Worm (Caenorhabditis elegans): ENCODE data around the gene grl-3.
"Not testable (repeated sequence)": the region's sequence is repeated elsewhere in the genome, so short reads cannot be mapped to it uniquely, and the experiment has no call there.

The grl-3 gene

ce11 chrV:11396134-11396533 is 15.2 kb upstream of the grl-3 start, which contains the start of gene nas-18:
nas-18 (plus strand) TSS chrV:11396434.
- TF ChIP-seq ceh-2, pha-2, ttx-3 (tag; optimal IDR thresholded peaks at IDR 0.05): not testable (repeated sequence)

- no peak for TF ChIP-seq fkh-10 (GFP tag; optimal IDR thresholded peaks at IDR 0.05)
- no peak for TF ChIP-seq madf-2 (tag; optimal IDR thresholded peaks at IDR 0.05)
- no peak for TF ChIP-seq pat-9 (tag; optimal IDR thresholded peaks at IDR 0.05)
- no peak for TF ChIP-seq hlh-6 (tag; optimal IDR thresholded peaks at IDR 0.05)
- no peak for TF ChIP-seq sox-4 (tag; optimal IDR thresholded peaks at IDR 0.05)
- TF ChIP-seq nfya-1 (tag; optimal IDR thresholded peaks at IDR 0.05): no peak
- TF ChIP-seq elt-2 (tag; optimal IDR thresholded peaks at IDR 0.05): no peak
- no peak for TF ChIP-seq sdc-2 (tag; optimal IDR thresholded peaks at IDR 0.05)
- TF ChIP-seq fkh-6 (tag; optimal IDR thresholded peaks at IDR 0.05): no peak
- no peak for TF ChIP-seq nhr-232 (tag; optimal IDR thresholded peaks at IDR 0.05)
- TF ChIP-seq syd-9 (tag; optimal IDR thresholded peaks at IDR 0.05): no peak
- TF ChIP-seq ceh-19 (GFP tag; optimal IDR thresholded peaks at IDR 0.05): no peak
- no peak for TF ChIP-seq ceh-9 (tag; optimal IDR thresholded peaks at IDR 0.05)
- no peak for TF ChIP-seq ceh-18 (tag; optimal IDR thresholded peaks at IDR 0.05)
- TF ChIP-seq ttx-3 (tag; optimal IDR thresholded peaks at IDR 0.05): no peak
- no peak for TF ChIP-seq tbx-2 (tag; optimal IDR thresholded peaks at IDR 0.05)
- no peak for TF ChIP-seq K09A11.1 (tag; optimal IDR thresholded peaks at IDR 0.05; ENCODE audit: insufficient read depth)
- no peak for TF ChIP-seq fax-1 (tag; optimal IDR thresholded peaks at IDR 0.05)
Measured at ce11 chrV:11398616-11399015, 12.7 kb upstream of the grl-3 start, which contains the start of gene nas-17. nas-17 (plus strand) TSS chrV:11398916.

ce11 chrV:11402610-11403009 is 8.7 kb upstream of the grl-3 start, which contains the start of gene nas-19:
nas-19 (minus strand) TSS chrV:11402710.
- TF ChIP-seq fkh-10 (GFP tag; optimal IDR thresholded peaks at IDR 0.05) (no peak), elt-4 (tag; optimal IDR thresholded peaks at IDR 0.05) (no peak), ceh-30 (tag; optimal IDR thresholded peaks at IDR 0.05) (no peak)

ce11 chrV:11403059-11403458 is 8.3 kb upstream of the grl-3 start:
- peak; percentile 90 for TF ChIP-seq elt-2 (tag; optimal IDR thresholded peaks at IDR 0.05)
- no peak for TF ChIP-seq madf-2 (tag; optimal IDR thresholded peaks at IDR 0.05)

- TF ChIP-seq rnt-1 (tag; optimal IDR thresholded peaks at IDR 0.05) (no peak), elt-2 (tag; optimal IDR thresholded peaks at IDR 0.05) (peak; percentile 93), sdc-2 (tag; optimal IDR thresholded peaks at IDR 0.05) (no peak)
Measured at ce11 chrV:11403702-11404101, 7.6 kb upstream of the grl-3 start.

- TF ChIP-seq K02D7.2 (tag; optimal IDR thresholded peaks at IDR 0.05): no peak
- no peak for TF ChIP-seq ahr-1 (tag; optimal IDR thresholded peaks at IDR 0.05)
- no peak for TF ChIP-seq hlh-30 (tag; optimal IDR thresholded peaks at IDR 0.05; ENCODE audit: insufficient read depth)
- TF ChIP-seq nfya-1 (tag; optimal IDR thresholded peaks at IDR 0.05): no peak
- TF ChIP-seq sox-2 (GFP tag; IDR thresholded peaks at IDR 0.05): no peak
- no peak for TF ChIP-seq ceh-30 (tag; optimal IDR thresholded peaks at IDR 0.05)
- TF ChIP-seq sox-4 (tag; optimal IDR thresholded peaks at IDR 0.05): no peak
- no peak for TF ChIP-seq Y22D7AL.16 (tag; optimal IDR thresholded peaks at IDR 0.05)
- no peak for TF ChIP-seq odd-2 (tag; optimal IDR thresholded peaks at IDR 0.05)
- TF ChIP-seq ceh-9 (tag; optimal IDR thresholded peaks at IDR 0.05): no peak
- no peak for TF ChIP-seq unc-55 (GFP tag; optimal IDR thresholded peaks at IDR 0.05)
- no peak for TF ChIP-seq fkh-6 (tag; optimal IDR thresholded peaks at IDR 0.05)
- TF ChIP-seq unc-42 (tag; optimal IDR thresholded peaks at IDR 0.05): no peak
- no peak for TF ChIP-seq ceh-14 (tag; optimal IDR thresholded peaks at IDR 0.05)
- TF ChIP-seq zip-5 (tag; optimal IDR thresholded peaks at IDR 0.05): no peak
- no peak for TF ChIP-seq ceh-45 (GFP tag; IDR thresholded peaks at IDR 0.05)
- TF ChIP-seq fkh-10 (GFP tag; optimal IDR thresholded peaks at IDR 0.05): no peak
- no peak for TF ChIP-seq pqm-1 (tag; optimal IDR thresholded peaks at IDR 0.05)
- TF ChIP-seq pat-9 (tag; optimal IDR thresholded peaks at IDR 0.05): no peak
- TF ChIP-seq C38D4.7 (GFP tag; optimal IDR thresholded peaks at IDR 0.05): no peak
Measured at ce11 chrV:11407251-11407650, 4.1 kb upstream of the grl-3 start, which contains the start of gene K03B8.6. K03B8.6 (plus strand) TSS chrV:11407584.
